Fruit fly (Drosophila melanogaster) whole organism, adult: ENCODE measurements around the gene Grip91.
A peak's percentile ranks its signal among the peaks of the same experiment; 100 is the strongest.

ENCODE experiments used
- CG11617 ChIP-seq: fragments of 200-800 bp; sonication (Bioruptor generic); optimal IDR thresholded peaks from 2 replicates; lab custom pipeline; 2017; ENCODE audit warnings: mild to moderate bottlenecking, missing biosample characterization, missing genetic modification reagents, missing genetic modification characterization
- CG12768 ChIP-seq: fragments of 200-800 bp; sonication (Bioruptor generic); optimal IDR thresholded peaks from 2 replicates; lab custom pipeline; 2017; ENCODE audit warnings: missing biosample characterization, missing genetic modification characterization, mild to moderate bottlenecking, moderate library complexity, missing genetic modification reagents
- CG14711 ChIP-seq: fragments of 200-800 bp; sonication (Bioruptor generic); optimal IDR thresholded peaks from 2 replicates; lab custom pipeline; 2018; ENCODE audit warnings: missing biosample characterization, mild to moderate bottlenecking, missing genetic modification characterization, moderate library complexity
- CG1620 ChIP-seq: fragments of 200-800 bp; sonication (Bioruptor generic); optimal IDR thresholded peaks from 2 replicates; lab custom pipeline; 2016; ENCODE audit warnings: missing biosample characterization, missing genetic modification characterization
- CG33017 ChIP-seq: fragments of 200-800 bp; sonication (Bioruptor generic); optimal IDR thresholded peaks from 2 replicates; lab custom pipeline; 2018; ENCODE audit warnings: missing biosample characterization, mild to moderate bottlenecking, missing genetic modification characterization, moderate library complexity
- CG5204 ChIP-seq: fragments of 200-800 bp; sonication (Bioruptor generic); optimal IDR thresholded peaks from 2 replicates; lab custom pipeline; 2016; ENCODE audit warnings: missing biosample characterization, missing genetic modification characterization
- CG7045 ChIP-seq: fragments of 200-800 bp; sonication (Bioruptor generic); optimal IDR thresholded peaks from 2 replicates; lab custom pipeline; 2017; ENCODE audit warnings: missing biosample characterization, mild to moderate bottlenecking, missing genetic modification characterization
- CG7101 ChIP-seq: fragments of 200-800 bp; sonication (Bioruptor generic); optimal IDR thresholded peaks from 2 replicates; lab custom pipeline; 2018; ENCODE audit warnings: missing biosample characterization, mild to moderate bottlenecking, missing genetic modification characterization, moderate library complexity
- Clk ChIP-seq: fragments of 200-800 bp; sonication (Bioruptor generic); optimal IDR thresholded peaks from 2 replicates; lab custom pipeline; 2017; ENCODE audit warnings: missing biosample characterization, missing genetic modification characterization
- Crg-1 ChIP-seq: fragments of 200-800 bp; sonication (Bioruptor generic); optimal IDR thresholded peaks from 2 replicates; lab custom pipeline; 2016; ENCODE audit warnings: missing biosample characterization, missing genetic modification characterization
- Hr96 ChIP-seq: fragments of 200-800 bp; sonication (Bioruptor generic); optimal IDR thresholded peaks from 2 replicates; lab custom pipeline; 2016; ENCODE audit warnings: missing biosample characterization, missing genetic modification characterization
- Mnt ChIP-seq: fragments of 200-800 bp; sonication (Bioruptor generic); optimal IDR thresholded peaks from 2 replicates; lab custom pipeline; 2016; ENCODE audit warnings: missing biosample characterization, mild to moderate bottlenecking, missing genetic modification characterization
- bab1 ChIP-seq: fragments of 200-800 bp; sonication (Bioruptor generic); optimal IDR thresholded peaks from 3 replicates; lab custom pipeline; 2019; ENCODE audit warnings: missing biosample characterization, mild to moderate bottlenecking, missing genetic modification characterization, moderate library complexity
- cic ChIP-seq: fragments of 200-800 bp; sonication (Bioruptor generic); optimal IDR thresholded peaks from 2 replicates; lab custom pipeline; 2017; ENCODE audit warnings: missing biosample characterization, mild to moderate bottlenecking, missing genetic modification characterization, moderate library complexity
- cnc ChIP-seq, 2 experiments: fragments of >200 bp; optimal IDR thresholded peaks; 2 replicates each; lab custom pipeline; 2017
- kay ChIP-seq: fragments of 200-800 bp; sonication (Bioruptor generic); peaks from one replicate; lab custom pipeline; 2016; ENCODE audit warnings: missing biosample characterization, missing genetic modification characterization, borderline replicate concordance
- ovo ChIP-seq: fragments of 200-800 bp; sonication (Bioruptor generic); optimal IDR thresholded peaks from 2 replicates; lab custom pipeline; 2016; ENCODE audit warnings: missing biosample characterization, missing genetic modification characterization
- pad ChIP-seq: fragments of 200-800 bp; sonication (Bioruptor generic); optimal IDR thresholded peaks from 3 replicates; lab custom pipeline; 2017; ENCODE audit warnings: missing biosample characterization, missing genetic modification characterization, mild to moderate bottlenecking, moderate library complexity, missing genetic modification reagents
- tj ChIP-seq: fragments of 200-800 bp; sonication (Bioruptor generic); optimal IDR thresholded peaks from 3 replicates; lab custom pipeline; 2017; ENCODE audit warnings: missing biosample characterization, mild to moderate bottlenecking, missing genetic modification characterization, moderate library complexity
- toe ChIP-seq: fragments of 200-800 bp; sonication (Bioruptor generic); optimal IDR thresholded peaks from 2 replicates; lab custom pipeline; 2016; ENCODE audit warnings: missing biosample characterization, missing genetic modification characterization

The Grip91 gene

DNA sequence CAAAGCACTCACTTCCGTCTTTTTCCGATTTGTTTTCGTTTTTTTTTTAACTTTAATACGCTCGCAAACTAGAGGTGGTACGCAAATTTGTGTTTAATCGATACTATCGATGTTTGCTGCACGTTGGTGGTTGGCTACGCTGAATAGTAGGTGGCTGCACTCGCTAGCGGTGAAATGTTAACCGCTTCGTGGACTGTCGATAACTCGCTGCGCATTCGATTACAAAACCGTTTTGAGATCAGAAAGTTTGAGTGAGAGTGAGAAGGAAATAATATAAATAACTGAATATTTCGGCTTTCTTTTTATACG lies 8.4 kb downstream of the Grip91 start, which contains the start of gene g:
TSS of gene g (minus strand) at position 105 of the 309 bp plus-strand sequence.
- no peak for TF ChIP-seq Hr96 (GFP tag; lab: Kevin White, UChicago)
- TF ChIP-seq CG5204 (GFP tag; lab: Kevin White, UChicago) = no peak
- peak; percentile 29 for TF ChIP-seq ovo (GFP tag; lab: Kevin White, UChicago)
- TF ChIP-seq cnc (optimal IDR thresholded peaks at IDR 0.05; lab: Kevin White, UChicago) = no peak
- TF ChIP-seq CG33017 (tag; lab: Kevin White, UChicago) = no peak
- TF ChIP-seq CG7101 (tag; lab: Kevin White, UChicago) = no peak
- TF ChIP-seq CG1620 (GFP tag; lab: Kevin White, UChicago) = no peak
- TF ChIP-seq tj (GFP tag; lab: Kevin White, UChicago) = no peak
- TF ChIP-seq Clk = no peak
- peak; percentile 1 for TF ChIP-seq CG14711
- peak; percentile 38 for TF ChIP-seq Mnt
- no peak for TF ChIP-seq CG12768 (GFP tag; lab: Kevin White, UChicago)
- no peak for TF ChIP-seq cic
- no peak for TF ChIP-seq pad (GFP tag; lab: Kevin White, UChicago)
- TF ChIP-seq CG11617 (GFP tag; lab: Kevin White, UChicago) = peak; percentile 40
- no peak for TF ChIP-seq kay (GFP tag; lab: Kevin White, UChicago)
- peak; percentile 18 for TF ChIP-seq bab1 (GFP tag; lab: Kevin White, UChicago)

DNA sequence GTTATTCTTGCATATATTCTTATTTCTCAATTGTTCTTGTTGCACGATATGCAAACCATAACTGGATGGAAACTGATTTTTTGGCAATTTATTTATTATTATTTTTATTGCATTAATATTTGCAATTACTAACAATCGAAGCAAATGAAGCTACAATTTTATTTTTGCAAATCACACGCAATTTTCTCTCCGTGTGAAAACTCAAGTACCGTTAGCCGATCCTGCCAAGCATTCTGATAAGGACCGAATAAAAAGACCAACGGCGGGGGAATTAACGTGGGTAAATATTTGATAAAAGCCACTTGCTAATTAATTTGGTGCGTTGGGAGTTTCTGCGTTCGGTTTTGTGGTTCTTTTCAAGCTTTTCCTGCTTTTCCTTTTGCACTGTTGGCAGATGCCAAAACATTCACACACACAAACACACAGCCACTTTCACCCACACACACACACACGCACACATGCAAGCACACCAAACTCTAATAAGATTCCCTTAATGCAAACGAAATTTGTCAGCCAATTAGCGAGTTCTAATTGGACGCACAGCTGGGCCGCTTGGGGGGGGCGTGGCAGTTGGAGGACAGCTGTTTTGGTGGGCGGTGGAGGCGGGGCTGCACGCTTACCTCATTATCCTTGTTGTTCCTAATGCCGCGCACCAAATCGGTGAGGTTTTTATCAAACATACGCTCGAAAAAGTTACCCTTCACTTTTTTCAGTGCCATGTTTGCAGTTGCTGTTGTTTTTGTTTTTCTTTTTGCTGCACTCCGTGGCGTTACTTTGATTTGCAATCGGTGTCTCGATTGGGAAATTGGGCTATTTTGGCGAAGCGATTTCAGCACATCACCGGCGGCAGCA lies 8.9 kb downstream of the Grip91 start:
- no peak for TF ChIP-seq cnc (optimal IDR thresholded peaks at IDR 0.05; lab: Kevin White, UChicago)
- peak; percentile 9 for TF ChIP-seq CG11617 (GFP tag; lab: Kevin White, UChicago)
- no peak for TF ChIP-seq CG7101 (tag; lab: Kevin White, UChicago)
- TF ChIP-seq pad (GFP tag; lab: Kevin White, UChicago) = no peak
- TF ChIP-seq kay (GFP tag; lab: Kevin White, UChicago) = peak; percentile 84
- peak; percentile 73 for TF ChIP-seq ovo (GFP tag; lab: Kevin White, UChicago)
- peak; percentile 70 for TF ChIP-seq tj (GFP tag; lab: Kevin White, UChicago)

dm6 chrX:13734866-13735265 lies 9.6 kb downstream of the Grip91 start:
- TF ChIP-seq cic (no peak), CG7045 (GFP tag; lab: Kevin White, UChicago) (peak; percentile 20), ovo (GFP tag; lab: Kevin White, UChicago) (no peak), CG14711 (peak; percentile 76), CG1620 (GFP tag; lab: Kevin White, UChicago) (no peak), Crg-1 (GFP tag; lab: Kevin White, UChicago) (no peak), CG5204 (GFP tag; lab: Kevin White, UChicago) (no peak), Clk (no peak), Mnt (no peak), Hr96 (GFP tag; lab: Kevin White, UChicago) (no peak), CG12768 (GFP tag; lab: Kevin White, UChicago) (peak; percentile 60), bab1 (GFP tag; lab: Kevin White, UChicago) (peak; percentile 76), tj (GFP tag; lab: Kevin White, UChicago) (no peak), CG33017 (tag; lab: Kevin White, UChicago) (peak; percentile 82), toe (GFP tag; lab: Kevin White, UChicago) (no peak), CG7101 (tag; lab: Kevin White, UChicago) (peak; percentile 80), cnc (optimal IDR thresholded peaks at IDR 0.05; lab: Kevin White, UChicago) (no peak), pad (GFP tag; lab: Kevin White, UChicago) (peak; percentile 29), kay (GFP tag; lab: Kevin White, UChicago) (no peak), CG11617 (GFP tag; lab: Kevin White, UChicago) (peak; percentile 49)

dm6 chrX:13721934-13722333 lies 22.5 kb downstream of the Grip91 start, which contains the start of the genes Mrgn1 and mus101:
Mrgn1 (minus strand) TSS chrX:13721977.
mus101 (plus strand) TSS chrX:13722246.
- TF ChIP-seq CG14711 (no peak), CG33017 (tag; lab: Kevin White, UChicago) (no peak), tj (GFP tag; lab: Kevin White, UChicago) (peak; percentile 12), CG11617 (GFP tag; lab: Kevin White, UChicago) (no peak), bab1 (GFP tag; lab: Kevin White, UChicago) (peak; percentile 58), Hr96 (GFP tag; lab: Kevin White, UChicago) (no peak), toe (GFP tag; lab: Kevin White, UChicago) (no peak), CG7101 (tag; lab: Kevin White, UChicago) (peak; percentile 21)

- TF ChIP-seq CG14711 (peak; percentile 28), CG11617 (GFP tag; lab: Kevin White, UChicago) (peak; percentile 25), CG1620 (GFP tag; lab: Kevin White, UChicago) (peak; percentile 15), Hr96 (GFP tag; lab: Kevin White, UChicago) (no peak), toe (GFP tag; lab: Kevin White, UChicago) (no peak), Mnt (peak; percentile 89)
These were observed 26.5 kb downstream of the Grip91 start, which contains the start of gene Nadsyn for dm6 chrX:13717982-13718402. Nadsyn (minus strand) TSS chrX:13718285.

dm6 chrX:13699666-13700065 lies 44.8 kb downstream of the Grip91 start:
- TF ChIP-seq tj (GFP tag; lab: Kevin White, UChicago) = no peak
- peak; percentile 59 for TF ChIP-seq kay (GFP tag; lab: Kevin White, UChicago)
- TF ChIP-seq Hr96 (GFP tag; lab: Kevin White, UChicago) = no peak
- TF ChIP-seq CG7045 (GFP tag; lab: Kevin White, UChicago) = no peak
- TF ChIP-seq CG14711 = no peak
- TF ChIP-seq CG1620 (GFP tag; lab: Kevin White, UChicago) = no peak
